Fruit fly (Drosophila melanogaster) whole organism, embryonic: ENCODE measurements around the gene CG42232.

Experiments
- CG11093 ChIP-seq: fragments of 200-800 bp; sonication (Bioruptor generic); IDR thresholded peaks from 3 replicates; pipeline ENCODE4 v1.3.6; 2022; ENCODE audit warnings: missing biosample characterization, missing genetic modification characterization
- CG12942 ChIP-seq: fragments of 200-800 bp; sonication (Bioruptor generic); optimal IDR thresholded peaks from 3 replicates; lab custom pipeline; 2016; ENCODE audit warnings: missing biosample characterization, missing genetic modification characterization
- CG13123 ChIP-seq: fragments of 200-800 bp; sonication (Bioruptor generic); optimal IDR thresholded peaks from 2 replicates; lab custom pipeline; 2016; ENCODE audit warnings: missing biosample characterization, missing genetic modification characterization
- CG13287 ChIP-seq: fragments of 200-800 bp; sonication (Bioruptor generic); IDR thresholded peaks from 2 replicates; pipeline ENCODE4 v1.3.6; 2022; ENCODE audit warnings: missing biosample characterization, missing genetic modification characterization; ENCODE audit not compliant: partially characterized antibody
- CG13296 ChIP-seq: fragments of 200-800 bp; sonication (Bioruptor generic); optimal IDR thresholded peaks from 3 replicates; lab custom pipeline; 2018; ENCODE audit warnings: missing biosample characterization, mild to moderate bottlenecking, missing genetic modification characterization
- CG14860 ChIP-seq: fragments of 200-800 bp; sonication (Bioruptor generic); IDR thresholded peaks from 3 replicates; pipeline ENCODE4 v1.3.6; 2022; ENCODE audit warnings: missing biosample characterization, missing genetic modification characterization; ENCODE audit not compliant: partially characterized antibody
- CG15696 ChIP-seq: fragments of 200-800 bp; sonication (Bioruptor generic); optimal IDR thresholded peaks from 2 replicates; lab custom pipeline; 2019; ENCODE audit warnings: missing biosample characterization, mild to moderate bottlenecking, missing genetic modification characterization, moderate library complexity
- CG16815 ChIP-seq: fragments of 200-800 bp; sonication (Bioruptor generic); optimal IDR thresholded peaks from 3 replicates; lab custom pipeline; 2017; ENCODE audit warnings: missing biosample characterization, mild to moderate bottlenecking, missing genetic modification characterization
- CG33557 ChIP-seq: fragments of 200-800 bp; sonication (Bioruptor generic); optimal IDR thresholded peaks from 2 replicates; lab custom pipeline; 2019; ENCODE audit warnings: missing biosample characterization, mild to moderate bottlenecking, missing genetic modification characterization, moderate library complexity
- CG42726 ChIP-seq: fragments of 200-800 bp; sonication (Bioruptor generic); IDR thresholded peaks from 2 replicates; pipeline ENCODE4 v1.3.6; 2022; ENCODE audit warnings: missing biosample characterization, missing genetic modification characterization; ENCODE audit not compliant: partially characterized antibody
- CG4617 ChIP-seq: fragments of 200-800 bp; sonication (Bioruptor generic); optimal IDR thresholded peaks from 3 replicates; lab custom pipeline; 2016; ENCODE audit warnings: missing biosample characterization, missing genetic modification characterization, borderline replicate concordance
- CG6791 ChIP-seq: fragments of 200-800 bp; sonication (Bioruptor generic); IDR thresholded peaks from 3 replicates; pipeline ENCODE4 v1.3.6; 2022; ENCODE audit warnings: missing biosample characterization, missing genetic modification characterization; ENCODE audit not compliant: partially characterized antibody
- CG7839 ChIP-seq: fragments of 200-800 bp; sonication (Bioruptor generic); optimal IDR thresholded peaks from 3 replicates; lab custom pipeline; 2018; ENCODE audit warnings: missing biosample characterization, mild to moderate bottlenecking, missing genetic modification characterization, moderate library complexity
- CG8388 ChIP-seq: fragments of 200-800 bp; sonication (Bioruptor generic); optimal IDR thresholded peaks from 2 replicates; lab custom pipeline; 2019; ENCODE audit warnings: missing biosample characterization, mild to moderate bottlenecking, missing genetic modification characterization, moderate library complexity
- CG8478 ChIP-seq: fragments of >200 bp; optimal IDR thresholded peaks from 2 replicates; lab custom pipeline; 2018
- CG8924 ChIP-seq: fragments of 200-800 bp; optimal IDR thresholded peaks from 3 replicates; lab custom pipeline; 2019; ENCODE audit warnings: missing biosample characterization, mild to moderate bottlenecking, missing genetic modification characterization, moderate library complexity
- CG8944 ChIP-seq: fragments of 200-800 bp; sonication (Bioruptor generic); optimal IDR thresholded peaks from 3 replicates; lab custom pipeline; 2016; ENCODE audit warnings: missing biosample characterization, missing genetic modification characterization
- CTCF ChIP-seq: fragments of 200-800 bp; sonication (Bioruptor generic); optimal IDR thresholded peaks from 2 replicates; lab custom pipeline; 2017; ENCODE audit warnings: missing biosample characterization, mild to moderate bottlenecking, missing genetic modification characterization, moderate library complexity
- CoRest ChIP-seq: fragments of 200-800 bp; sonication (Bioruptor generic); optimal IDR thresholded peaks from 3 replicates; lab custom pipeline; 2018; ENCODE audit warnings: missing biosample characterization, mild to moderate bottlenecking, missing genetic modification characterization, moderate library complexity
- Dref ChIP-seq: fragments of 200-800 bp; sonication (Bioruptor generic); IDR thresholded peaks from 2 replicates; pipeline ENCODE4 v1.3.6; 2022; ENCODE audit warnings: missing biosample characterization, missing genetic modification characterization
- HmgZ ChIP-seq: fragments of 200-800 bp; sonication (Bioruptor generic); optimal IDR thresholded peaks from 2 replicates; lab custom pipeline; 2018; ENCODE audit warnings: missing biosample characterization, mild to moderate bottlenecking, missing genetic modification characterization
- MESR4 ChIP-seq: fragments of 200-800 bp; sonication (Bioruptor generic); optimal IDR thresholded peaks from 2 replicates; lab custom pipeline; 2018; ENCODE audit warnings: missing biosample characterization, mild to moderate bottlenecking, missing genetic modification characterization, moderate library complexity
- NC2β ChIP-seq: fragments of 200-800 bp; sonication (Bioruptor generic); optimal IDR thresholded peaks from 2 replicates; lab custom pipeline; 2016; ENCODE audit warnings: missing biosample characterization, missing genetic modification characterization
- Pdp1 ChIP-seq, 2 experiments: fragments of 200-800 bp; sonication (Bioruptor generic); optimal IDR thresholded peaks; 3 replicates each; lab custom pipeline; 2016; ENCODE audit warnings: missing biosample characterization in 2 of 2, missing genetic modification characterization in 2 of 2, mild to moderate bottlenecking in 1 of 2, moderate library complexity in 1 of 2
- Sin3A ChIP-seq: fragments of >200 bp; optimal IDR thresholded peaks from 2 replicates; lab custom pipeline; 2018
- Sry-δ ChIP-seq: fragments of 200-800 bp; sonication (Bioruptor generic); optimal IDR thresholded peaks from 2 replicates; lab custom pipeline; 2016; ENCODE audit warnings: missing biosample characterization, missing genetic modification characterization
- Xrp1 ChIP-seq: fragments of 200-800 bp; sonication (Bioruptor generic); IDR thresholded peaks from 2 replicates; pipeline ENCODE4 v1.3.6; 2022; ENCODE audit warnings: missing biosample characterization, missing genetic modification characterization
- abd-A ChIP-seq: fragments of 200-800 bp; sonication (Bioruptor generic); optimal IDR thresholded peaks from 3 replicates; lab custom pipeline; 2019; ENCODE audit warnings: missing biosample characterization, mild to moderate bottlenecking, missing genetic modification characterization, moderate library complexity
- ac ChIP-seq: fragments of 200-800 bp; sonication (Bioruptor generic); optimal IDR thresholded peaks from 3 replicates; lab custom pipeline; 2017; ENCODE audit warnings: missing biosample characterization, mild to moderate bottlenecking, missing genetic modification characterization
- esg ChIP-seq: fragments of 200-800 bp; sonication (Bioruptor generic); conservative IDR thresholded peaks from 2 replicates; pipeline ENCODE4 v1.3.6; 2022; ENCODE audit warnings: missing biosample characterization, missing genetic modification characterization
- eyg ChIP-seq: fragments of 200-800 bp; sonication (Bioruptor generic); optimal IDR thresholded peaks from 3 replicates; lab custom pipeline; 2016; ENCODE audit warnings: missing biosample characterization, missing genetic modification characterization
- gsb-n ChIP-seq: fragments of 200-800 bp; sonication (Bioruptor generic); optimal IDR thresholded peaks from 3 replicates; lab custom pipeline; 2018; ENCODE audit warnings: missing biosample characterization, mild to moderate bottlenecking, missing genetic modification characterization
- gt ChIP-seq: fragments of 200-800 bp; sonication (Bioruptor generic); IDR thresholded peaks from 2 replicates; pipeline ENCODE4 v1.3.6; 2022; ENCODE audit warnings: missing biosample characterization, missing genetic modification characterization
- klu ChIP-seq: fragments of 200-800 bp; sonication (Bioruptor generic); IDR thresholded peaks from 2 replicates; pipeline ENCODE4 v1.3.6; 2022; ENCODE audit warnings: missing biosample characterization, missing genetic modification characterization
- nerfin-2 ChIP-seq: fragments of 200-800 bp; sonication (Bioruptor generic); IDR thresholded peaks from 2 replicates; pipeline ENCODE4 v1.3.6; 2022; ENCODE audit warnings: missing biosample characterization, missing genetic modification characterization; ENCODE audit not compliant: partially characterized antibody
- nom ChIP-seq: fragments of 200-800 bp; sonication (Bioruptor generic); optimal IDR thresholded peaks from 2 replicates; lab custom pipeline; 2017; ENCODE audit warnings: missing biosample characterization, missing genetic modification characterization, mild to moderate bottlenecking, moderate library complexity, missing genetic modification reagents
- otp ChIP-seq: fragments of 200-800 bp; sonication (Bioruptor generic); IDR thresholded peaks from 3 replicates; pipeline ENCODE4, ENCODE4 v1.3.6; 2022; ENCODE audit warnings: missing biosample characterization, missing genetic modification characterization
- pb ChIP-seq: fragments of 200-800 bp; sonication (Bioruptor generic); optimal IDR thresholded peaks from 3 replicates; lab custom pipeline; 2016; ENCODE audit warnings: missing biosample characterization, missing genetic modification characterization
- prd ChIP-seq, 3 experiments: fragments of >200 bp in 2 of 3; fragments of 200-800 bp in 1 of 3; sonication (Bioruptor generic) in 1 of 3; optimal IDR thresholded peaks in 2 of 3; IDR thresholded peaks in 1 of 3; 2 replicates in 2 of 3; 3 replicates in 1 of 3; pipeline versions ENCODE4 v1.3.6 to Lab custom; 2017 to 2022; ENCODE audit warnings: missing biosample characterization in 1 of 3, missing genetic modification characterization in 1 of 3
- repo ChIP-seq: fragments of 200-800 bp; sonication (Bioruptor generic); optimal IDR thresholded peaks from 2 replicates; lab custom pipeline; 2016; ENCODE audit warnings: missing biosample characterization, missing genetic modification characterization
- sc ChIP-seq, 3 experiments: fragments of >200 bp in 2 of 3; fragments of 200-800 bp in 1 of 3; sonication (Bioruptor generic) in 1 of 3; optimal IDR thresholded peaks; 2 replicates in 2 of 3; 3 replicates in 1 of 3; lab custom pipeline; 2017; ENCODE audit warnings: mild to moderate bottlenecking in 1 of 3, missing biosample characterization in 1 of 3, missing genetic modification characterization in 1 of 3, missing genetic modification reagents in 1 of 3
- sens ChIP-seq: fragments of 200-800 bp; sonication (Bioruptor generic); peaks from one replicate; lab custom pipeline; 2016; ENCODE audit warnings: missing biosample characterization, missing genetic modification characterization
- sisA ChIP-seq: fragments of 200-800 bp; sonication (Bioruptor generic); IDR thresholded peaks from 2 replicates; pipeline ENCODE4 v1.3.6; 2022; ENCODE audit warnings: missing biosample characterization, missing genetic modification characterization
- slou ChIP-seq: fragments of 200-800 bp; sonication (Bioruptor generic); optimal IDR thresholded peaks from 3 replicates; lab custom pipeline; 2016; ENCODE audit warnings: missing biosample characterization, missing genetic modification characterization
- so ChIP-seq: fragments of 200-800 bp; sonication (Bioruptor generic); IDR thresholded peaks from 3 replicates; pipeline ENCODE4 v1.3.6; 2022; ENCODE audit warnings: missing biosample characterization, missing genetic modification characterization
- sqz ChIP-seq: fragments of 200-800 bp; sonication (Bioruptor generic); optimal IDR thresholded peaks from 3 replicates; lab custom pipeline; 2018; ENCODE audit warnings: missing biosample characterization, mild to moderate bottlenecking, missing genetic modification characterization
- tna ChIP-seq: fragments of 200-800 bp; sonication (Bioruptor generic); IDR thresholded peaks from 2 replicates; pipeline ENCODE4 v1.3.6; 2022; ENCODE audit warnings: missing biosample characterization, missing genetic modification characterization; ENCODE audit not compliant: partially characterized antibody
- trem ChIP-seq: fragments of 200-800 bp; optimal IDR thresholded peaks from 3 replicates; lab custom pipeline; 2019; ENCODE audit warnings: missing biosample characterization, mild to moderate bottlenecking, missing genetic modification characterization, moderate library complexity
- usp ChIP-seq: fragments of >200 bp; optimal IDR thresholded peaks from 2 replicates; lab custom pipeline; 2017; ENCODE audit warnings: missing biosample characterization, missing genetic modification characterization
- vvl ChIP-seq: fragments of 200-800 bp; sonication (Bioruptor generic); IDR thresholded peaks from 2 replicates; pipeline ENCODE4 v1.3.6; 2022; ENCODE audit warnings: missing biosample characterization, missing genetic modification characterization

CG42232 gene

DNA sequence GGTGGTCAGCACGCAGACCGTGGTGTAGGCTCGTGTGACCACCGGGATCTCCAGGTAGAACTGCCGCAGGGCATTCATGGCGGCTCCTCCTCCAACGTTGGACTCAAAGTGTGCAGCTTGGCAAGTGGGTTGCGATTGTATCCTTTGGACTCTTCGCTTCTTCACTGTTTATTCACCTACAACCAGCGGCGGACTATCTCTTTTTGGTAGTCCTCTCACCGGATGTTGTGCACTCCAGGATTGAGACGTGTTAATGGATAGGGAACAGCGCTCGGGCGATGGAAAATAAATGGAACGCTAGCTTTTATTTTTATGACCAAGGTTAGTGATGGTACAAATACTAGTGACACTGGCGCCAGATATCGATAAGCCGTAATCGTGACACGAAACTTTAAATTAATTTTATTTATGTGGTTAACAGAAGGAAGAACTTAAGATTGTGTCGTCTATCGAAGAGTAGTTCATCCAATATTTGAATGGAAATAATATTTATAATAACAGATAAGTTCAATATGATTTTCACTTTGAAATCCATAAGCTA lies 14.5 kb upstream of the CG42232 start, which contains the start of gene Der-2 (continued):
- TF ChIP-seq CG13287 (GFP tag; lab: Robert Waterston, UW): peak; percentile 97
- no peak for TF ChIP-seq prd (optimal IDR thresholded peaks at IDR 0.05; lab: Kevin White, UChicago)
- no peak for TF ChIP-seq prd (GFP tag; IDR thresholded peaks at IDR 0.05; lab: Robert Waterston, UW)
- TF ChIP-seq CoRest (tag; lab: Kevin White, UChicago): no peak
- TF ChIP-seq Dref: peak; percentile 75
- no peak for TF ChIP-seq Sin3A (lab: Kevin White, UChicago)
- 0 out of 2 replicates have a peak, but pooled peaks have one; percentile 32 for TF ChIP-seq vvl (GFP tag; lab: Robert Waterston, UW)
- no peak for TF ChIP-seq so (GFP tag; lab: Robert Waterston, UW)
- peak; percentile 74 for TF ChIP-seq CG14860 (GFP tag; lab: Robert Waterston, UW)
- TF ChIP-seq CG33557 (GFP tag; lab: Kevin White, UChicago): no peak
- no peak for TF ChIP-seq Pdp1 (GFP tag; optimal IDR thresholded peaks at IDR 0.05; lab: Kevin White, UChicago)
- TF ChIP-seq CG15696 (tag; lab: Kevin White, UChicago): no peak
- TF ChIP-seq sc (optimal IDR thresholded peaks at IDR 0.05; lab: Kevin White, UChicago): no peak
- TF ChIP-seq sc (GFP tag; optimal IDR thresholded peaks at IDR 0.05; lab: Kevin White, UChicago): no peak
- TF ChIP-seq sisA (GFP tag; lab: Robert Waterston, UW): no peak
- no peak for TF ChIP-seq CG13123 (GFP tag; lab: Kevin White, UChicago)
- peak; percentile 20 for TF ChIP-seq CTCF
- TF ChIP-seq CG7839 (tag; lab: Kevin White, UChicago): no peak
- TF ChIP-seq sens: peak; percentile 63
- TF ChIP-seq sqz (GFP tag; lab: Kevin White, UChicago): no peak
- TF ChIP-seq gt: no peak
- peak; percentile 86 for TF ChIP-seq CG42726
- TF ChIP-seq esg (GFP tag; lab: Robert Waterston, UW): no peak
- no peak for TF ChIP-seq CG8924 (tag; lab: Kevin White, UChicago)
- no peak for TF ChIP-seq slou (GFP tag; lab: Kevin White, UChicago)
- TF ChIP-seq HmgZ (tag; lab: Kevin White, UChicago): no peak
- TF ChIP-seq nerfin-2 (GFP tag; lab: Robert Waterston, UW): peak; percentile 64
- no peak for TF ChIP-seq eyg (GFP tag; lab: Kevin White, UChicago)
- TF ChIP-seq Xrp1: no peak
- TF ChIP-seq gsb-n (tag; lab: Kevin White, UChicago): no peak
- TF ChIP-seq NC2β (GFP tag; lab: Kevin White, UChicago): no peak
- no peak for TF ChIP-seq ac (GFP tag; lab: Kevin White, UChicago)
- no peak for TF ChIP-seq CG16815 (GFP tag; lab: Kevin White, UChicago)
- TF ChIP-seq tna: peak; percentile 83
- TF ChIP-seq CG4617 (GFP tag; lab: Kevin White, UChicago): peak; percentile 49
- TF ChIP-seq repo (GFP tag; lab: Kevin White, UChicago): no peak
- no peak for TF ChIP-seq CG12942
- TF ChIP-seq trem (tag; lab: Kevin White, UChicago): peak; percentile 40
- no peak for TF ChIP-seq CG8478 (lab: Kevin White, UChicago)
- TF ChIP-seq klu (GFP tag; lab: Robert Waterston, UW): no peak
- TF ChIP-seq CG8944: no peak
- no peak for TF ChIP-seq CG13296 (GFP tag; lab: Kevin White, UChicago)
- no peak for TF ChIP-seq CG11093 (GFP tag; lab: Robert Waterston, UW)
- TF ChIP-seq otp: no peak
- TF ChIP-seq abd-A (tag; lab: Kevin White, UChicago): no peak
- TF ChIP-seq CG6791 (GFP tag; lab: Robert Waterston, UW): peak; percentile 93
- TF ChIP-seq CG8388: no peak
- TF ChIP-seq pb: no peak
- peak; percentile 61 for TF ChIP-seq MESR4 (GFP tag; lab: Kevin White, UChicago)
- no peak for TF ChIP-seq usp
- TF ChIP-seq nom (GFP tag; lab: Kevin White, UChicago): no peak
- peak; percentile 89 for TF ChIP-seq Sry-δ
